Fruit fly (Drosophila melanogaster): ENCODE measurements around the gene gnu.

gnu gene

dm6 chr3L:14759097-14759795, 43.9 kb downstream of the gnu start (continued):
- peak; percentile 99 for TF ChIP-seq ac (GFP tag; optimal IDR thresholded peaks at IDR 0.05)
- peak; percentile 100 for TF ChIP-seq CG4707 (GFP tag; optimal IDR thresholded peaks at IDR 0.05)
- peak; percentile 34; the same call in 1 of the 4 replicates for TF ChIP-seq Dll (GFP tag; IDR thresholded peaks at IDR 0.05; ENCODE audit: partially characterized antibody)
- TF ChIP-seq tin (GFP tag; optimal IDR thresholded peaks at IDR 0.05), result peak; percentile 100
- peak; percentile 99 for TF ChIP-seq bowl (GFP tag; IDR thresholded peaks at IDR 0.05)
- peak; percentile 73 for TF ChIP-seq CG3163 (GFP tag; optimal IDR thresholded peaks at IDR 0.05)
- TF ChIP-seq so (GFP tag; IDR thresholded peaks at IDR 0.05), result peak; percentile 100
- TF ChIP-seq CG8765 (GFP tag; IDR thresholded peaks at IDR 0.05), result peak; percentile 99
- TF ChIP-seq Spps (tag; optimal IDR thresholded peaks at IDR 0.05), result peak; percentile 99
- TF ChIP-seq lmd (GFP tag; IDR thresholded peaks at IDR 0.05), result peak; percentile 100
- peak; percentile 61; the same call in 2 of the 3 replicates for TF ChIP-seq CG6791 (GFP tag; IDR thresholded peaks at IDR 0.05; ENCODE audit: partially characterized antibody)
- peak; percentile 98 for TF ChIP-seq luna (GFP tag; optimal IDR thresholded peaks at IDR 0.05)
- TF ChIP-seq Bgb (GFP tag; IDR thresholded peaks at IDR 0.05; ENCODE audit: partially characterized antibody), result peak; percentile 59; the same call in 1 of the 2 replicates
- TF ChIP-seq wdn (GFP tag; IDR thresholded peaks at IDR 0.05), result peak; percentile 100
- TF ChIP-seq kni (GFP tag; optimal IDR thresholded peaks at IDR 0.05), result peak; percentile 98
- TF ChIP-seq CG2116 (GFP tag; optimal IDR thresholded peaks at IDR 0.05), result peak; percentile 94
- TF ChIP-seq CG11695 (GFP tag; IDR thresholded peaks at IDR 0.05), result peak; percentile 100
- peak; percentile 96 for TF ChIP-seq p53 (GFP tag; optimal IDR thresholded peaks at IDR 0.05)
- TF ChIP-seq NfI (GFP tag; optimal IDR thresholded peaks at IDR 0.05), result peak; percentile 100
- TF ChIP-seq CG31365 (tag; optimal IDR thresholded peaks at IDR 0.05), result peak; percentile 93
- peak; percentile 94 for TF ChIP-seq z (GFP tag; IDR thresholded peaks at IDR 0.05)
- TF ChIP-seq vnd (GFP tag; IDR thresholded peaks at IDR 0.05; ENCODE audit: partially characterized antibody), result 0 out of 3 replicates have a peak, but pooled peaks have one; percentile 51
- peak; percentile 99 for TF ChIP-seq az2 (GFP tag; optimal IDR thresholded peaks at IDR 0.05)
- TF ChIP-seq Oaz (GFP tag; IDR thresholded peaks at IDR 0.05), result peak; percentile 99
- peak; percentile 95 for TF ChIP-seq Adf1 (GFP tag; IDR thresholded peaks at IDR 0.05)
- TF ChIP-seq CG18011 (GFP tag; optimal IDR thresholded peaks at IDR 0.05), result peak; percentile 94
- peak; percentile 92 for TF ChIP-seq ftz-f1 (GFP tag; optimal IDR thresholded peaks at IDR 0.05)
- 0 out of 2 replicates have a peak, but pooled peaks have one; percentile 42 for TF ChIP-seq ato (GFP tag; IDR thresholded peaks at IDR 0.05; ENCODE audit: partially characterized antibody)
- peak; percentile 97 for TF ChIP-seq Mes4 (GFP tag; optimal IDR thresholded peaks at IDR 0.05)
- TF ChIP-seq CG18764 (GFP tag; optimal IDR thresholded peaks at IDR 0.05), result peak; percentile 99
- TF ChIP-seq crol (GFP tag; IDR thresholded peaks at IDR 0.05), result peak; percentile 98
- peak; percentile 100 for TF ChIP-seq CG15696 (tag; optimal IDR thresholded peaks at IDR 0.05)
- TF ChIP-seq CG14014 (GFP tag; IDR thresholded peaks at IDR 0.05), result peak; percentile 100
- TF ChIP-seq Hr39 (optimal IDR thresholded peaks at IDR 0.05), result no peak
- peak; percentile 99 for TF ChIP-seq CG6175 (GFP tag; IDR thresholded peaks at IDR 0.05)
- peak; percentile 100 for TF ChIP-seq CG18262 (tag; optimal IDR thresholded peaks at IDR 0.05)
- TF ChIP-seq en (GFP tag; optimal IDR thresholded peaks at IDR 0.05), result peak; percentile 98
- TF ChIP-seq mam (GFP tag; optimal IDR thresholded peaks at IDR 0.05), result peak; percentile 99
- peak; percentile 98 for TF ChIP-seq CG6254 (GFP tag; optimal IDR thresholded peaks at IDR 0.05)
- TF ChIP-seq CG17328 (GFP tag; IDR thresholded peaks at IDR 0.05), result peak; percentile 99
- TF ChIP-seq stwl (tag; optimal IDR thresholded peaks at IDR 0.05), result peak; percentile 72
- TF ChIP-seq CG12071 (GFP tag; optimal IDR thresholded peaks at IDR 0.05), result peak; percentile 99
- TF ChIP-seq CG8478 (optimal IDR thresholded peaks at IDR 0.05), result no peak
- peak; percentile 100 for TF ChIP-seq Dbx (GFP tag; IDR thresholded peaks at IDR 0.05)
- TF ChIP-seq CG31388 (GFP tag; optimal IDR thresholded peaks at IDR 0.05), result peak; percentile 98
- peak; percentile 100 for TF ChIP-seq row (GFP tag; IDR thresholded peaks at IDR 0.05)
- peak; percentile 99 for TF ChIP-seq Doc2 (GFP tag; IDR thresholded peaks at IDR 0.05)
- peak; percentile 69 for TF ChIP-seq zf30C (GFP tag; optimal IDR thresholded peaks at IDR 0.05)
- peak; percentile 96 for TF ChIP-seq CG7271 (tag; optimal IDR thresholded peaks at IDR 0.05)
- peak; percentile 100 for TF ChIP-seq CG10147 (GFP tag; optimal IDR thresholded peaks at IDR 0.05)

Data from whole organism, embryonic.